Worm (Caenorhabditis elegans) whole organism, L1 larva: Measurements from ENCODE around the gene F13C5.2.

Source experiments
- F16B12.6 ChIP-seq: fragments of 150-350 bp; optimal IDR thresholded peaks from 2 replicates; lab custom pipeline; 2014; ENCODE audit warnings: missing biosample characterization, missing genetic modification characterization
- aha-1 ChIP-seq: fragments of 150-350 bp; optimal IDR thresholded peaks from 2 replicates; lab custom pipeline; 2014; ENCODE audit warnings: missing biosample characterization, missing genetic modification characterization
- elt-2 ChIP-seq: sonication (generic microtip); optimal IDR thresholded peaks from 2 replicates; lab custom pipeline; 2016; ENCODE audit warnings: missing genetic modification characterization, mild to moderate bottlenecking, inconsistent platforms, missing compliant biosample characterization, missing genetic modification reagents
- fkh-8 ChIP-seq: sonication (generic microtip); optimal IDR thresholded peaks from 2 replicates; lab custom pipeline; 2016; ENCODE audit warnings: mild to moderate bottlenecking, missing genetic modification characterization, missing compliant biosample characterization
- irx-1 ChIP-seq: sonication (generic microtip); optimal IDR thresholded peaks from 2 replicates; lab custom pipeline; 2016; ENCODE audit warnings: missing genetic modification characterization, missing compliant biosample characterization
- jun-1 ChIP-seq: fragments of 150-350 bp; optimal IDR thresholded peaks from 2 replicates; lab custom pipeline; 2014; ENCODE audit warnings: missing biosample characterization, missing genetic modification reagents, missing genetic modification characterization
- lin-35 ChIP-seq, 2 experiments: fragments of 150-350 bp; optimal IDR thresholded peaks; 2 replicates each; lab custom pipeline; 2014; ENCODE audit warnings: missing biosample characterization in 2 of 2, missing genetic modification characterization in 2 of 2, missing genetic modification reagents in 2 of 2
- nhr-20 ChIP-seq: sonication (generic microtip); optimal IDR thresholded peaks from 2 replicates; lab custom pipeline; 2016; ENCODE audit warnings: mild to moderate bottlenecking, missing genetic modification characterization, missing compliant biosample characterization
- nhr-47 ChIP-seq: sonication (generic microtip); optimal IDR thresholded peaks from 2 replicates; lab custom pipeline; 2016; ENCODE audit warnings: mild to moderate bottlenecking, missing genetic modification characterization, moderate library complexity, missing compliant biosample characterization
- nhr-90 ChIP-seq: sonication (generic microtip); optimal IDR thresholded peaks from 2 replicates; lab custom pipeline; 2016; ENCODE audit warnings: mild to moderate bottlenecking, missing genetic modification characterization, missing compliant biosample characterization; ENCODE audit not compliant: poor library complexity
- snu-23 ChIP-seq: sonication (generic microtip); optimal IDR thresholded peaks from 2 replicates; lab custom pipeline; 2016; ENCODE audit warnings: missing genetic modification characterization, missing compliant biosample characterization
- vab-15 ChIP-seq: sonication (generic microtip); optimal IDR thresholded peaks from 2 replicates; lab custom pipeline; 2017; ENCODE audit warnings: missing genotype, mild to moderate bottlenecking, missing genetic modification characterization, missing compliant biosample characterization

F13C5.2 gene

ce11 chrX:645589-645988 lies 51.8 kb downstream of the F13C5.2 start:
- no peak for TF ChIP-seq vab-15 (tag; lab: Kevin White, UChicago)
- TF ChIP-seq fkh-8 (tag; lab: Kevin White, UChicago) = no peak
- TF ChIP-seq nhr-20 (tag; lab: Kevin White, UChicago) = no peak
- no peak for TF ChIP-seq snu-23 (GFP tag; lab: Kevin White, UChicago)
- TF ChIP-seq jun-1 = no peak
- TF ChIP-seq aha-1 = no peak
- TF ChIP-seq nhr-90 (tag; lab: Kevin White, UChicago) = peak; percentile 19
- no peak for TF ChIP-seq irx-1 (tag; lab: Kevin White, UChicago)
- TF ChIP-seq F16B12.6 (tag; lab: Kevin White, UChicago) = no peak
- no peak for TF ChIP-seq nhr-47 (tag; lab: Kevin White, UChicago)
- TF ChIP-seq elt-2 (tag; lab: Kevin White, UChicago) = peak; percentile 73
- peak in 1 of 2 experiments; percentile 11 for TF ChIP-seq lin-35 (GFP tag; optimal IDR thresholded peaks at IDR 0.05; lab: Kevin White, UChicago)
